Worm (Caenorhabditis elegans): ENCODE measurements around the gene Y38H8A.7.

- TF ChIP-seq snpc-4 (tag; optimal IDR thresholded peaks at IDR 0.05) (no peak), mab-5 (tag; optimal IDR thresholded peaks at IDR 0.05) (no peak), R02D3.7 (tag; optimal IDR thresholded peaks at IDR 0.05) (no peak)
Measured at ce11 chrIV:13458237-13458636, 2.9 kb downstream of the Y38H8A.7 start.
